Fruit fly (Drosophila melanogaster) whole organism, pupa: Measurements from ENCODE around the gene CG42788.

Source experiments
- CG10348 ChIP-seq: fragments of 200-800 bp; sonication (Bioruptor generic); IDR thresholded peaks from 2 replicates; pipeline ENCODE4 v1.3.6; 2022; ENCODE audit warnings: missing biosample characterization, missing genetic modification characterization
- CG12605 ChIP-seq: fragments of 200-800 bp; sonication (Bioruptor generic); IDR thresholded peaks from 2 replicates; pipeline ENCODE4 v1.3.6; 2022; ENCODE audit warnings: missing biosample characterization, missing genetic modification characterization
- CG13204 ChIP-seq: fragments of 200-800 bp; sonication (Bioruptor generic); optimal IDR thresholded peaks from 2 replicates; lab custom pipeline; 2018; ENCODE audit warnings: missing biosample characterization, mild to moderate bottlenecking, missing genetic modification characterization, moderate library complexity
- CG14655 ChIP-seq: fragments of 200-800 bp; sonication (Bioruptor generic); optimal IDR thresholded peaks from 3 replicates; lab custom pipeline; 2017; ENCODE audit warnings: mild to moderate bottlenecking, missing biosample characterization, missing genetic modification reagents, missing genetic modification characterization
- CG15710 ChIP-seq: fragments of 200-800 bp; sonication (Bioruptor generic); optimal IDR thresholded peaks from 2 replicates; lab custom pipeline; 2018; ENCODE audit warnings: missing biosample characterization, mild to moderate bottlenecking, missing genetic modification characterization, moderate library complexity
- CG17806 ChIP-seq: fragments of 200-800 bp; sonication (Bioruptor generic); optimal IDR thresholded peaks from 2 replicates; lab custom pipeline; 2018; ENCODE audit warnings: missing biosample characterization, mild to moderate bottlenecking, missing genetic modification characterization, moderate library complexity
- CG32121 ChIP-seq: fragments of 200-800 bp; sonication (Bioruptor generic); IDR thresholded peaks from 2 replicates; pipeline ENCODE4 v1.3.6; 2022; ENCODE audit warnings: missing biosample characterization, missing genetic modification characterization
- CG34367 ChIP-seq: fragments of 200-800 bp; sonication (Bioruptor generic); optimal IDR thresholded peaks from 2 replicates; lab custom pipeline; 2018; ENCODE audit warnings: missing biosample characterization, mild to moderate bottlenecking, missing genetic modification characterization
- CG4496 ChIP-seq: fragments of 200-800 bp; sonication (Bioruptor generic); IDR thresholded peaks from 3 replicates; pipeline ENCODE4 v1.3.6; 2022; ENCODE audit warnings: missing biosample characterization, missing genetic modification characterization
- CG8159 ChIP-seq: fragments of 200-800 bp; sonication (Bioruptor generic); optimal IDR thresholded peaks from 3 replicates; lab custom pipeline; 2018; ENCODE audit warnings: missing biosample characterization, mild to moderate bottlenecking, missing genetic modification characterization, moderate library complexity
- CG8301 ChIP-seq: fragments of 200-800 bp; sonication (Bioruptor generic); optimal IDR thresholded peaks from 2 replicates; lab custom pipeline; 2018; ENCODE audit warnings: missing biosample characterization, mild to moderate bottlenecking, missing genetic modification characterization
- CG9948 ChIP-seq: fragments of 200-800 bp; sonication (Bioruptor generic); optimal IDR thresholded peaks from 2 replicates; lab custom pipeline; 2018; ENCODE audit warnings: missing biosample characterization, mild to moderate bottlenecking, missing genetic modification characterization, moderate library complexity
- D1 ChIP-seq: fragments of 200-800 bp; sonication (Bioruptor generic); optimal IDR thresholded peaks from 2 replicates; lab custom pipeline; 2018; ENCODE audit warnings: missing biosample characterization, mild to moderate bottlenecking, missing genetic modification characterization, moderate library complexity
- EcR ChIP-seq: fragments of 200-800 bp; sonication (Bioruptor generic); optimal IDR thresholded peaks from 3 replicates; lab custom pipeline; 2019; ENCODE audit warnings: missing biosample characterization, missing genetic modification characterization, mild to moderate bottlenecking, moderate library complexity, missing genetic modification reagents
- Ets98B ChIP-seq: fragments of 200-800 bp; sonication (Bioruptor generic); IDR thresholded peaks from 2 replicates; pipeline ENCODE4 v1.3.6; 2022; ENCODE audit warnings: missing biosample characterization, missing genetic modification characterization
- Pif1A ChIP-seq: fragments of 200-800 bp; sonication (Bioruptor generic); optimal IDR thresholded peaks from 3 replicates; lab custom pipeline; 2016; ENCODE audit warnings: missing biosample characterization, missing genetic modification characterization
- Pif1B ChIP-seq: fragments of 200-800 bp; sonication (Bioruptor generic); optimal IDR thresholded peaks from 3 replicates; lab custom pipeline; 2016; ENCODE audit warnings: missing biosample characterization, missing genetic modification characterization
- Snoo ChIP-seq: fragments of 200-800 bp; sonication (Bioruptor generic); optimal IDR thresholded peaks from 3 replicates; lab custom pipeline; 2017; ENCODE audit warnings: missing biosample characterization, mild to moderate bottlenecking, missing genetic modification characterization, inconsistent platforms
- fd96Ca ChIP-seq: fragments of 200-800 bp; sonication (Bioruptor generic); IDR thresholded peaks from 3 replicates; pipeline ENCODE4 v1.3.6; 2022; ENCODE audit warnings: missing biosample characterization, missing genetic modification characterization
- gl ChIP-seq: fragments of 200-800 bp; sonication (Bioruptor generic); optimal IDR thresholded peaks from 2 replicates; lab custom pipeline; 2018; ENCODE audit warnings: missing biosample characterization, mild to moderate bottlenecking, missing genetic modification characterization
- rn ChIP-seq: fragments of 200-800 bp; sonication (Bioruptor generic); IDR thresholded peaks from 2 replicates; pipeline ENCODE4 v1.3.6; 2022; ENCODE audit warnings: missing biosample characterization, missing genetic modification characterization

The CG42788 gene

DNA sequence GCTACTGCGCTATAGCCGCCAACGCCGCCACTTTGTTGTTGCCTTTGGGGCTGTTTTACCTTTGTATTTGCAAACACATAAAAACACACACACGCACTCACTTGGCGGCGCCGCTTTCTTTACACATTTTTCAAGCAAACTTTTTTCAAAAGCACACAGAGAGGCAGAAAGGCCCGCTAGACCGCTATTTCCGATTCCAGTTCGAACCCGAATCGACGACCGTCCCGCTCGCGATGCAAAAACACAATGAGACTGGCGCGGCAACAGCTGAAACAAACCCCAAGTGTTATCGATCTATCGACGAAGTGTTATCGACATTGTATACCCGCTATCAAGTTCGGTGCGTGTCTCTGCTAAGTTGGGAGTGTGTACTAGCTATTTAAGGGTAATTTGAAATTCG lies at the start of gene CG42788:
CG42788 (minus strand) TSS at position 250 of the 400 bp plus-strand sequence.
- TF ChIP-seq gl (tag; lab: Kevin White, UChicago): no peak
- no peak for TF ChIP-seq CG8159 (tag; lab: Kevin White, UChicago)
- TF ChIP-seq CG17806 (tag; lab: Kevin White, UChicago): no peak
- no peak for TF ChIP-seq CG4496 (GFP tag; lab: Robert Waterston, UW)
- TF ChIP-seq Pif1B: peak; percentile 33
- TF ChIP-seq CG9948 (tag; lab: Kevin White, UChicago): peak; percentile 0
- TF ChIP-seq Snoo (tag; lab: Kevin White, UChicago): peak; percentile 80
- TF ChIP-seq fd96Ca: no peak
- TF ChIP-seq CG34367 (tag; lab: Kevin White, UChicago): peak; percentile 15
- no peak for TF ChIP-seq Pif1A (GFP tag; lab: Kevin White, UChicago)
- no peak for TF ChIP-seq D1 (tag; lab: Kevin White, UChicago)
- no peak for TF ChIP-seq CG12605 (GFP tag; lab: Robert Waterston, UW)
- peak; percentile 59 for TF ChIP-seq EcR (GFP tag; lab: Kevin White, UChicago)
- no peak for TF ChIP-seq CG10348 (GFP tag; lab: Robert Waterston, UW)
- peak; percentile 33 for TF ChIP-seq CG15710 (tag; lab: Kevin White, UChicago)
- no peak for TF ChIP-seq CG14655 (GFP tag; lab: Kevin White, UChicago)
- TF ChIP-seq CG13204 (GFP tag; lab: Kevin White, UChicago): peak; percentile 82
- no peak for TF ChIP-seq CG32121 (GFP tag; lab: Robert Waterston, UW)
- no peak for TF ChIP-seq Ets98B (GFP tag; lab: Robert Waterston, UW)
- TF ChIP-seq CG8301: no peak
- TF ChIP-seq rn (GFP tag; lab: Robert Waterston, UW): no peak

DNA sequence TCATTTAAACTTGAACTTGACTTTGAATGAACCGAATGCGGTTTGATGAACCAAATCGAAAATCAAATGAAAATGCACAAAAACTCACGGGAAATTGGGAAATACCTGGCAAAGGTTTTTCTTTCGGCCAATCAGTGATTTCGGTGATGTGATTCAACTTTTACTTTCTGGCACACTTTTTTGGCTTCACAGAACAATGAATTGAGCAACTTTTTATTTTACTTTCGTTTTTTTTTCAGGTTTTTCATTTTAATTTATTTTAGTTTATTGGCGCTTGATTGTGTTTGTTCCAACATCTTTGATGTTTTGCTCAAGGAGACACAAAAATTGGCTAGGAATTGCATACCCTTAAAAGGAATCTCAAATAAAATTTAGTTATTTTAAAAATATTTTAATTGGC lies 49.7 kb upstream of the CG42788 start, which contains the start of gene Mf:
Mf (minus strand) TSS at position 44 of the 400 bp plus-strand sequence.
- TF ChIP-seq CG13204 (GFP tag; lab: Kevin White, UChicago) (no peak), EcR (GFP tag; lab: Kevin White, UChicago) (no peak), CG12605 (GFP tag; lab: Robert Waterston, UW) (no peak)

DNA sequence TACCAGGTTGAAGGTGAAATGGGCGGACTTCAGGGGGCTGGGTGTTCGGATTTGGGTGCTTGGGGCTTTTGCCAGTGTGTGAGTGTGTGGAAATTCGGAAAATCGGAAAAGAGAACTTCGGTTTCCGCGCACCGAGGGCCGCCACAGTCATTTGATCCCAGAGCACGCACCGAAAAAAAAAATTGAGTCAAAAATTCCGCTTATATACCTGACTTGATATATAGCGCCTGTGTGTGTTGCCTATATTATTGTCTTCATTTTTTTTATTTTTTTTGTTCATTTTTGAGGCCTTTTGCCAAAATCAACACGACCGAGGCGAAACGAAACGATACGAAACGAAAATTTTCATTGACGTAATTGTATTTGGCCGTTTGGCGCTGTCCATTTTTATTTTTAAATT lies 45.5 kb upstream of the CG42788 start:
- TF ChIP-seq CG10348 (GFP tag; lab: Robert Waterston, UW) (no peak), CG8301 (no peak), CG34367 (tag; lab: Kevin White, UChicago) (no peak), CG4496 (GFP tag; lab: Robert Waterston, UW) (no peak), CG8159 (tag; lab: Kevin White, UChicago) (no peak), CG32121 (GFP tag; lab: Robert Waterston, UW) (0 out of 2 replicates have a peak, but pooled peaks have one; percentile 28)

DNA sequence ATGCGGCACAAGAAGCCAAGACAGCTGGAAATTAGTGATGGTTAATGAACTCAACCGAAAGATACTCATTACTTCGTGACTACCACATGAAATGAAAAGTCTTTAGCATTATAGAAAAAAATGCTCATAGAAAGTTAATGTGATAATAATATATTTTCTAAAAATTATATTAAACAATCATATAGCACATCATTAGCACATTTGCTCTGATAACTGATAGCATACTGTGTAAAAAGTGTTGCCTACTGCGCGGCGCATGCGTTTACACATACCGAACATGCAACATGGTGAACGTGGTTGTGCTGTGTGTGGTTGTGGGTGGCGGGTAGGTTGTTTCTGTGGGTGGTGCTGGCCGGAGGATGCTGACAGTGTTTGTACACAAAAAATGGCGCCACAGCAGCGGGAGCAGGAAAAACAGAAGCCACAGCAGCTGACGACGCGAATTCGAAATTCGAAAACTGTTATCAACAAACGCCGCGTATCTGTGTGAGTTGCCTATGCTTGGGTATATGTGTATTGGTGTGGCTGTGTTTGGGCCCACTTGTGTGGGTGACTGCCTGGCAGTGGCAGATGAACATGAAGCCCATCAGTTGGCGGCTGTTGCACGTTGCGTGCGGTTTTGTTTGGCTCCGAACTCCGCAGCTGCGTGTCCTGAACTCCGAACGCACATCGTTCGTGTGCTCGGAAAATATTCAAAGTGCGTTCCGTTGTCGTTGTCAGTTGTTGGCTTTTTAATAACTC lies 18.2 kb upstream of the CG42788 start, which contains the start of gene Gyc88E:
Gyc88E (plus strand) TSS at position 604 of the 741 bp plus-strand sequence.
- TF ChIP-seq Ets98B (GFP tag; lab: Robert Waterston, UW): peak; percentile 32; the same call in 1 of the 2 replicates
- TF ChIP-seq CG8301: no peak
- TF ChIP-seq CG4496 (GFP tag; lab: Robert Waterston, UW): peak; percentile 61; the same call in 1 of the 3 replicates
- no peak for TF ChIP-seq CG12605 (GFP tag; lab: Robert Waterston, UW)

DNA sequence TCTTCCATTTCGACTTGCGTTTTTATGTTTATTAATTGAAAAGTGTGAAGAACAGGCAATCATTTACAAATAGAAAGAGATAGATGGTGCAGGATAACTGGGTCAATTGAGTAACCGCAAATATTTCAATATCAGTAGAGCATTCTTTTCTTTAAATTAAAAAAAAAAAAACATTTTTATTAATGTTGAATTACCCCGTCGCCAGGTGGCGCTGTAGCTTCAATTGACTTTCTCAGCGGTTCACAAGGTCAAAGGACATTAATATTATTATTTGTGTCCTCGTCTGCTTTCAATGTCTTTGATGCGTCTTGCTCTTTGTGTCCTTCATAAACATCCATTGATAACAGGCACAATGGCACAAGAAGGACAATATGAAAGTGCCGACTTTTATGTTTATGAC lies 16.8 kb upstream of the CG42788 start:
- TF ChIP-seq CG4496 (GFP tag; lab: Robert Waterston, UW): no peak
- TF ChIP-seq CG17806 (tag; lab: Kevin White, UChicago): no peak
- TF ChIP-seq CG8301: no peak
- no peak for TF ChIP-seq CG10348 (GFP tag; lab: Robert Waterston, UW)
- no peak for TF ChIP-seq CG32121 (GFP tag; lab: Robert Waterston, UW)
- no peak for TF ChIP-seq CG15710 (tag; lab: Kevin White, UChicago)
- no peak for TF ChIP-seq CG9948 (tag; lab: Kevin White, UChicago)
- TF ChIP-seq Ets98B (GFP tag; lab: Robert Waterston, UW): no peak
- no peak for TF ChIP-seq CG34367 (tag; lab: Kevin White, UChicago)
- TF ChIP-seq CG12605 (GFP tag; lab: Robert Waterston, UW): no peak
- TF ChIP-seq CG8159 (tag; lab: Kevin White, UChicago): no peak
- TF ChIP-seq fd96Ca: no peak

DNA sequence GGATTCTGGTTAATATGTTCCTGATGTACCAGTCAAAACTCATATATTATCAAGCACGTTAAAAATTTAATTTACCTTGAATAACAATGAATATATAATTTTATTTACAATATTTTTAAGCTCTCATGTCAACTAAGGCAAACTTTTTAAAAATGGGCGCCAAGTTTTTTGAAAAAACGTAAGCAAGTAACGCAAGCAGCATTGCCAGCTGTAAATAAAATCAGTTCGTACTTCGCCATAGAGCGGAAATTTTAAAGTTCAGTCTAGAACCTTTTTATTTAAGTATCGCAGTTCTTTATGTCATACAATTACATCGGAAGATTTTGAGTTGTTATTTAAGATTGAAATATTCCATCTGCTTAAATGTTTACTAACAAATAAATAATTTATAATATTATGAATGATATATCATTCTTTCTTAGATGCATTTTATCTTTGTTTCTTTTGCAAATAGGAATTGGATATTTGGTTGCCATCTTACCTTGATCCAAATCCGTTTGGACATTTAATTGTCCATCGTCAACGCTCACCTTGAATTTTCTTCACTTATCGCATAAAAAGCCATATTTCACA lies 16.2 kb upstream of the CG42788 start:
- TF ChIP-seq gl (tag; lab: Kevin White, UChicago) (no peak), CG14655 (GFP tag; lab: Kevin White, UChicago) (no peak), CG4496 (GFP tag; lab: Robert Waterston, UW) (no peak), CG13204 (GFP tag; lab: Kevin White, UChicago) (no peak), Pif1B (no peak), CG12605 (GFP tag; lab: Robert Waterston, UW) (no peak), Snoo (tag; lab: Kevin White, UChicago) (no peak), rn (GFP tag; lab: Robert Waterston, UW) (no peak), CG15710 (tag; lab: Kevin White, UChicago) (no peak), Pif1A (GFP tag; lab: Kevin White, UChicago) (no peak), CG17806 (tag; lab: Kevin White, UChicago) (no peak), CG8159 (tag; lab: Kevin White, UChicago) (no peak), Ets98B (GFP tag; lab: Robert Waterston, UW) (no peak)
- TF ChIP-seq, all 21 proteins: peak for 0
